Worm (Caenorhabditis elegans) whole organism, L2 larva: Measurements from ENCODE around the gene F22E5.21.

Experiments used
- lin-11 ChIP-seq: fragments of 150-350 bp; sonication (generic microtip); optimal IDR thresholded peaks from 2 replicates; lab custom pipeline; 2014; ENCODE audit warnings: missing biosample characterization, missing genetic modification characterization, inconsistent platforms, mixed read lengths
- lin-39 ChIP-seq: fragments of 150-350 bp; optimal IDR thresholded peaks from 2 replicates; lab custom pipeline; 2014; ENCODE audit warnings: missing biosample characterization, missing genetic modification reagents, missing genetic modification characterization
- ztf-1 ChIP-seq: fragments of 200-800 bp; sonication (Bioruptor generic); conservative IDR thresholded peaks from 2 replicates; pipeline ENCODE4 v1.3.6; 2022; ENCODE audit warnings: missing genetic modification characterization, missing compliant biosample characterization

ce11 chrII:2624792-2625191 is 12.5 kb downstream of the F22E5.21 start, which contains the start of gene lgc-28:
- TF ChIP-seq ztf-1 (GFP tag; lab: Robert Waterston, UW) (no peak), lin-39 (tag; lab: Kevin White, UChicago) (no peak), lin-11 (tag; lab: Kevin White, UChicago) (no peak)
